Worm (Caenorhabditis elegans): ENCODE data around the gene Y55F3BL.4.
A peak's percentile ranks its signal among the peaks of the same experiment; 100 is the strongest.

DNA sequence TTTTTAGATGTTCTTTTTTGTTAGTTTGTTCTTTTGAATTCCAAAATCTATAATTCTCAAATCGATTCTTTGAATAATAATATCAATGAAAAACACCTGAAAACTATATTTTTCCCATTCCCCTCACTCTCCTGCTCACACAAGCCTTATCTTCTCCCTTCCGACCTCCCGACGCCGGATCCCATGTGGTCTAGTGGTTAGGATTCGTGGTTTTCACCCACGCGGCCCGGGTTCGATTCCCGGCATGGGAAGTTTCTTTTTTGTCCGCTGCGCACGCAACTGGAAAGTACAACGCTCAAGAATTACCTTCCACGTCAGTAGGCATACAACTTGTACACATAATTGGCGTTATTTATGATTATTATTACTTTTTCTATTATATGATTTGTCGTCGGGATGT, 37.7 kb downstream of the Y55F3BL.4 start:
- TF ChIP-seq lir-3 (tag; optimal IDR thresholded peaks at IDR 0.05; ENCODE audit: poor library complexity) (no peak), unc-62 (GFP tag; optimal IDR thresholded peaks at IDR 0.05) (no peak), lin-35 (GFP tag; optimal IDR thresholded peaks at IDR 0.05) (peak; percentile 60 to 72), sox-4 (tag; optimal IDR thresholded peaks at IDR 0.05) (no peak), ceh-82 (tag; optimal IDR thresholded peaks at IDR 0.05) (peak; percentile 6 to 66 (median 23)), nhr-76 (tag; optimal IDR thresholded peaks at IDR 0.05) (no peak), tbx-2 (tag; optimal IDR thresholded peaks at IDR 0.05) (peak; percentile 37)
